Worm (Caenorhabditis elegans) whole organism, L2 larva: ENCODE results near the gene tbc-3.
A peak's percentile ranks its signal among the peaks of the same experiment; 100 is the strongest.

Source experiments
- C34F6.9 ChIP-seq: fragments of 150-350 bp; optimal IDR thresholded peaks from 2 replicates; lab custom pipeline; 2014; ENCODE audit warnings: missing biosample characterization, missing genetic modification characterization
- F13H6.1 ChIP-seq: sonication (generic microtip); optimal IDR thresholded peaks from 2 replicates; lab custom pipeline; 2016; ENCODE audit warnings: missing genetic modification characterization, missing compliant biosample characterization
- R02D3.7 ChIP-seq: fragments of 150-350 bp; optimal IDR thresholded peaks from 2 replicates; lab custom pipeline; 2014; ENCODE audit warnings: missing biosample characterization, missing genetic modification characterization
- Y55F3AM.14 ChIP-seq: fragments of 200-800 bp; sonication (Bioruptor generic); optimal IDR thresholded peaks from 2 replicates; lab custom pipeline; 2018; ENCODE audit warnings: mild to moderate bottlenecking, missing genetic modification characterization, missing compliant biosample characterization
- ZK546.5 ChIP-seq: sonication (generic microtip); optimal IDR thresholded peaks from 2 replicates; lab custom pipeline; 2017; ENCODE audit warnings: missing biosample characterization, missing genetic modification characterization
- alr-1 ChIP-seq: fragments of 150-350 bp; optimal IDR thresholded peaks from 2 replicates; lab custom pipeline; 2014; ENCODE audit warnings: missing biosample characterization, missing genetic modification characterization
- aly-2 ChIP-seq: fragments of 150-350 bp; optimal IDR thresholded peaks from 2 replicates; lab custom pipeline; 2014; ENCODE audit warnings: missing biosample characterization, missing genetic modification characterization
- ama-1 ChIP-seq: fragments of 150-350 bp; optimal IDR thresholded peaks from 2 replicates; lab custom pipeline; 2018; ENCODE audit warnings: inconsistent platforms
- blmp-1 ChIP-seq: sonication (generic microtip); optimal IDR thresholded peaks from 2 replicates; lab custom pipeline; 2017; ENCODE audit warnings: missing genetic modification characterization, mild to moderate bottlenecking, missing compliant biosample characterization, antibody characterized with exemption, moderate library complexity; ENCODE audit not compliant: insufficient read depth
- ceh-16 ChIP-seq: fragments of 150-350 bp; optimal IDR thresholded peaks from 2 replicates; lab custom pipeline; 2014; ENCODE audit warnings: missing biosample characterization, missing genetic modification characterization
- ceh-82 ChIP-seq: fragments of 150-350 bp; optimal IDR thresholded peaks from 2 replicates; lab custom pipeline; 2014; ENCODE audit warnings: missing biosample characterization, missing genetic modification characterization
- crh-2 ChIP-seq: sonication (generic microtip); optimal IDR thresholded peaks from 2 replicates; lab custom pipeline; 2017; ENCODE audit warnings: missing biosample characterization, missing genetic modification characterization
- dmd-4 ChIP-seq: sonication (generic microtip); optimal IDR thresholded peaks from 2 replicates; lab custom pipeline; 2017; ENCODE audit warnings: missing biosample characterization, missing genetic modification characterization
- egl-27 ChIP-seq: sonication (generic microtip); optimal IDR thresholded peaks from 3 replicates; lab custom pipeline; 2017; ENCODE audit warnings: missing biosample characterization, missing genetic modification reagents, missing genetic modification characterization
- elt-1 ChIP-seq: fragments of 150-350 bp; optimal IDR thresholded peaks from 2 replicates; lab custom pipeline; 2014; ENCODE audit warnings: missing biosample characterization, missing genetic modification characterization
- elt-3 ChIP-seq: sonication (generic microtip); optimal IDR thresholded peaks from 2 replicates; lab custom pipeline; 2017; ENCODE audit warnings: missing biosample characterization, missing genetic modification characterization
- fos-1 ChIP-seq: fragments of 150-350 bp; optimal IDR thresholded peaks from 2 replicates; lab custom pipeline; 2014; ENCODE audit warnings: missing biosample characterization, missing genetic modification characterization
- gmeb-1 ChIP-seq: fragments of 150-350 bp; optimal IDR thresholded peaks from 2 replicates; lab custom pipeline; 2014; ENCODE audit warnings: missing biosample characterization, missing genetic modification characterization
- lin-11 ChIP-seq: fragments of 150-350 bp; sonication (generic microtip); optimal IDR thresholded peaks from 2 replicates; lab custom pipeline; 2014; ENCODE audit warnings: missing biosample characterization, missing genetic modification characterization, inconsistent platforms, mixed read lengths
- lin-13 ChIP-seq: fragments of 150-350 bp; optimal IDR thresholded peaks from 2 replicates; lab custom pipeline; 2014; ENCODE audit warnings: missing biosample characterization, missing genetic modification reagents, missing genetic modification characterization
- lin-39 ChIP-seq: fragments of 150-350 bp; optimal IDR thresholded peaks from 2 replicates; lab custom pipeline; 2014; ENCODE audit warnings: missing biosample characterization, missing genetic modification reagents, missing genetic modification characterization
- lsy-2 ChIP-seq, 2 experiments: fragments of 150-350 bp in 1 of 2; sonication (generic microtip) in 1 of 2; optimal IDR thresholded peaks; 2 replicates each; lab custom pipeline; 2014 to 2017; ENCODE audit warnings: missing biosample characterization in 2 of 2, missing genetic modification characterization in 2 of 2
- mab-5 ChIP-seq: fragments of 150-350 bp; optimal IDR thresholded peaks from 2 replicates; lab custom pipeline; 2014; ENCODE audit warnings: missing biosample characterization, missing genetic modification characterization
- mbf-1 ChIP-seq: sonication (generic microtip); optimal IDR thresholded peaks from 2 replicates; lab custom pipeline; 2017; ENCODE audit warnings: missing biosample characterization, missing genetic modification characterization
- mdl-1 ChIP-seq, 2 experiments: fragments of 150-350 bp in 1 of 2; sonication (generic microtip) in 1 of 2; optimal IDR thresholded peaks; 2 replicates each; lab custom pipeline; 2017; ENCODE audit warnings: missing biosample characterization in 2 of 2, missing genetic modification characterization in 2 of 2
- nhr-10 ChIP-seq: sonication (generic microtip); optimal IDR thresholded peaks from 2 replicates; lab custom pipeline; 2017; ENCODE audit warnings: missing biosample characterization, missing genetic modification characterization
- nhr-11 ChIP-seq: fragments of 150-350 bp; optimal IDR thresholded peaks from 2 replicates; lab custom pipeline; 2014; ENCODE audit warnings: missing biosample characterization, missing genetic modification characterization
- nhr-12 ChIP-seq: fragments of 150-350 bp; optimal IDR thresholded peaks from 2 replicates; lab custom pipeline; 2014; ENCODE audit warnings: missing biosample characterization, missing genetic modification characterization
- nhr-129 ChIP-seq: fragments of 150-350 bp; optimal IDR thresholded peaks from 2 replicates; lab custom pipeline; 2014; ENCODE audit warnings: missing biosample characterization, missing genetic modification characterization
- nhr-21 ChIP-seq: fragments of 150-350 bp; optimal IDR thresholded peaks from 2 replicates; lab custom pipeline; 2014; ENCODE audit warnings: missing biosample characterization, missing genetic modification characterization
- nhr-23 ChIP-seq: fragments of 150-350 bp; optimal IDR thresholded peaks from 2 replicates; lab custom pipeline; 2014; ENCODE audit warnings: missing biosample characterization, missing genetic modification reagents, missing genetic modification characterization
- nhr-237 ChIP-seq: fragments of 150-350 bp; optimal IDR thresholded peaks from 2 replicates; lab custom pipeline; 2014; ENCODE audit warnings: missing biosample characterization, missing genetic modification characterization
- nhr-25 ChIP-seq: fragments of 150-350 bp; sonication (generic microtip); optimal IDR thresholded peaks from 3 replicates; lab custom pipeline; 2014; ENCODE audit warnings: missing biosample characterization, missing genetic modification characterization
- nhr-6 ChIP-seq: fragments of 150-350 bp; optimal IDR thresholded peaks from 2 replicates; lab custom pipeline; 2014; ENCODE audit warnings: missing biosample characterization, missing genetic modification characterization
- nhr-77 ChIP-seq: fragments of 150-350 bp; optimal IDR thresholded peaks from 2 replicates; lab custom pipeline; 2014; ENCODE audit warnings: missing biosample characterization, missing genetic modification characterization
- peb-1 ChIP-seq: fragments of 150-350 bp; optimal IDR thresholded peaks from 2 replicates; lab custom pipeline; 2014; ENCODE audit warnings: missing biosample characterization, missing genetic modification characterization
- sem-4 ChIP-seq: fragments of 150-350 bp; optimal IDR thresholded peaks from 2 replicates; lab custom pipeline; 2014; ENCODE audit warnings: missing biosample characterization, missing genetic modification reagents, missing genetic modification characterization
- skn-1 ChIP-seq: sonication (generic microtip); optimal IDR thresholded peaks from 2 replicates; lab custom pipeline; 2017; ENCODE audit warnings: missing biosample characterization, missing genetic modification characterization
- sma-3 ChIP-seq: sonication (generic microtip); optimal IDR thresholded peaks from 2 replicates; lab custom pipeline; 2016; ENCODE audit warnings: missing genetic modification reagents, missing genetic modification characterization, missing compliant biosample characterization
- sma-9 ChIP-seq, 2 experiments: fragments of 150-350 bp in 1 of 2; sonication (generic microtip) in 1 of 2; optimal IDR thresholded peaks; 2 replicates each; lab custom pipeline; 2014 to 2016; ENCODE audit warnings: missing genetic modification characterization in 2 of 2, mild to moderate bottlenecking in 1 of 2, missing biosample characterization in 1 of 2, missing compliant biosample characterization in 1 of 2, missing genetic modification reagents in 1 of 2, moderate library complexity in 1 of 2
- snpc-4 ChIP-seq: fragments of 150-350 bp; optimal IDR thresholded peaks from 2 replicates; lab custom pipeline; 2014; ENCODE audit warnings: missing biosample characterization, missing genetic modification characterization
- unc-39 ChIP-seq: fragments of 150-350 bp; optimal IDR thresholded peaks from 2 replicates; lab custom pipeline; 2014; ENCODE audit warnings: missing biosample characterization, missing genetic modification characterization
- unc-55 ChIP-seq: fragments of 150-350 bp; sonication (generic microtip); optimal IDR thresholded peaks from 3 replicates; lab custom pipeline; 2014; ENCODE audit warnings: missing biosample characterization, missing genetic modification reagents, missing genetic modification characterization
- unc-62 ChIP-seq: fragments of 150-350 bp; optimal IDR thresholded peaks from 2 replicates; lab custom pipeline; 2014; ENCODE audit warnings: missing biosample characterization, missing genetic modification reagents, missing genetic modification characterization
- zag-1 ChIP-seq: fragments of 150-350 bp; optimal IDR thresholded peaks from 2 replicates; lab custom pipeline; 2014; ENCODE audit warnings: missing biosample characterization, missing genetic modification characterization
- ztf-1 ChIP-seq: fragments of 200-800 bp; sonication (Bioruptor generic); conservative IDR thresholded peaks from 2 replicates; pipeline ENCODE4 v1.3.6; 2022; ENCODE audit warnings: missing genetic modification characterization, missing compliant biosample characterization
- ztf-11 ChIP-seq: sonication (generic microtip); optimal IDR thresholded peaks from 2 replicates; lab custom pipeline; 2017; ENCODE audit warnings: missing biosample characterization, missing genetic modification characterization
- ztf-4 ChIP-seq: fragments of 150-350 bp; optimal IDR thresholded peaks from 2 replicates; lab custom pipeline; 2014; ENCODE audit warnings: missing biosample characterization, missing genetic modification characterization

Gene tbc-3

DNA sequence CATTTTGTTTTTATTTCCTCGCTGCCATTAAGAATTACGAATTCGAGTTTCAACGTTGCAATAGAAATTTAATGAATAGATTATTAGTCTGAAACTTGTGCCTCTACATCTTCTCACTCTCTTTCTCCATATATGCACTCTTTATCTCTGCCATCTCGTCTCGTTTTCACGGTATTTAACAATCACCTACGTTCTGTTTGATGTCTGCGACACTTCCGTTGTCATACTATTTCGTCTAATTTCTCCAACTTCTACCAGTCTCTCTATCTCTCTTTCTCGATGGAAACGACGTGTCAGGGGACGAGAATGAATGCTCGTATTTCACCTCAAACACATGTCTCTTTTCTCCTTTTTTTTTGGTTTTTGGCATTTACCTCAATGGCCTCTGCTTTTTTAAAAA lies 25.0 kb upstream of the tbc-3 start:
- TF ChIP-seq nhr-77 (tag; lab: Kevin White, UChicago) (no peak), lin-13 (GFP tag; lab: Kevin White, UChicago) (peak; percentile 28), sma-9 (GFP tag; optimal IDR thresholded peaks at IDR 0.05; lab: Kevin White, UChicago) (peak; percentile 68), sma-9 (tag; optimal IDR thresholded peaks at IDR 0.05; lab: Kevin White, UChicago) (no peak), nhr-129 (tag; lab: Kevin White, UChicago) (peak; percentile 78), lin-39 (tag; lab: Kevin White, UChicago) (no peak), mbf-1 (tag; lab: Kevin White, UChicago) (no peak), mdl-1 (tag; optimal IDR thresholded peaks at IDR 0.05; lab: Kevin White, UChicago) (peak in 1 of 2 experiments; percentile 23), nhr-12 (tag; lab: Kevin White, UChicago) (no peak), F13H6.1 (tag; lab: Kevin White, UChicago) (peak; percentile 73), Y55F3AM.14 (GFP tag; lab: Kevin White, UChicago) (no peak), ceh-16 (tag; lab: Kevin White, UChicago) (peak; percentile 61), lin-11 (no peak), nhr-21 (tag; lab: Kevin White, UChicago) (peak; percentile 39), blmp-1 (tag; lab: Kevin White, UChicago) (peak; percentile 14), nhr-237 (tag; lab: Kevin White, UChicago) (no peak), ceh-82 (tag; lab: Kevin White, UChicago) (no peak), R02D3.7 (tag; lab: Kevin White, UChicago) (no peak), nhr-10 (no peak), gmeb-1 (tag; lab: Kevin White, UChicago) (peak; percentile 11), elt-3 (tag; lab: Kevin White, UChicago) (no peak), peb-1 (tag; lab: Kevin White, UChicago) (no peak), sem-4 (no peak), zag-1 (tag; lab: Kevin White, UChicago) (no peak), C34F6.9 (peak; percentile 61), dmd-4 (tag; lab: Kevin White, UChicago) (no peak), ZK546.5 (tag; lab: Kevin White, UChicago) (no peak), fos-1 (tag; lab: Kevin White, UChicago) (peak; percentile 64), snpc-4 (tag; lab: Kevin White, UChicago) (no peak), nhr-23 (no peak), elt-1 (no peak), egl-27 (peak; percentile 53), unc-55 (GFP tag; lab: Kevin White, UChicago) (peak; percentile 69), skn-1 (tag; lab: Kevin White, UChicago) (no peak), mab-5 (no peak), nhr-11 (tag; lab: Kevin White, UChicago) (no peak), ama-1 (peak; percentile 36), sma-3 (GFP tag; lab: Kevin White, UChicago) (peak; percentile 10), unc-39 (no peak), ztf-11 (no peak), ztf-1 (no peak), crh-2 (tag; lab: Kevin White, UChicago) (peak; percentile 90), nhr-6 (tag; lab: Kevin White, UChicago) (peak; percentile 54), unc-62 (no peak), lsy-2 (tag; optimal IDR thresholded peaks at IDR 0.05; lab: Kevin White, UChicago) (peak in 1 of 2 experiments; percentile 56), nhr-25 (tag; lab: Kevin White, UChicago) (peak; percentile 25), ztf-4 (no peak), aly-2 (tag; lab: Kevin White, UChicago) (no peak), alr-1 (no peak)
